Worm (Caenorhabditis elegans) whole organism, late embryonic: ENCODE data around the gene F08F3.8.

Source experiments
- C38D4.7 ChIP-seq: fragments of 200-800 bp; sonication (Bioruptor generic); optimal IDR thresholded peaks from 2 replicates; lab custom pipeline; 2018; ENCODE audit warnings: mild to moderate bottlenecking, missing genetic modification characterization, moderate library complexity, missing compliant biosample characterization
- ama-1 ChIP-seq: fragments of 150-350 bp; optimal IDR thresholded peaks from 2 replicates; lab custom pipeline; 2014
- ceh-22 ChIP-seq: sonication (generic microtip); optimal IDR thresholded peaks from 2 replicates; lab custom pipeline; 2017; ENCODE audit warnings: missing biosample characterization, missing genetic modification characterization
- ets-4 ChIP-seq: sonication (generic microtip); optimal IDR thresholded peaks from 2 replicates; lab custom pipeline; 2016; ENCODE audit warnings: missing genetic modification characterization, missing compliant biosample characterization
- eyg-1 ChIP-seq: sonication (generic microtip); optimal IDR thresholded peaks from 2 replicates; lab custom pipeline; 2016; ENCODE audit warnings: missing genotype, missing genetic modification characterization, missing compliant biosample characterization
- fkh-10 ChIP-seq: fragments of 150-350 bp; optimal IDR thresholded peaks from 2 replicates; lab custom pipeline; 2014; ENCODE audit warnings: missing biosample characterization, missing genetic modification reagents, missing genetic modification characterization
- hlh-13 ChIP-seq: fragments of 200-800 bp; sonication (Bioruptor generic); optimal IDR thresholded peaks from 2 replicates; lab custom pipeline; 2018; ENCODE audit warnings: mild to moderate bottlenecking, missing genetic modification characterization, missing compliant biosample characterization
- hlh-15 ChIP-seq: sonication (generic microtip); optimal IDR thresholded peaks from 2 replicates; lab custom pipeline; 2016; ENCODE audit warnings: missing genetic modification characterization, missing compliant biosample characterization
- lim-6 ChIP-seq: sonication (generic microtip); optimal IDR thresholded peaks from 2 replicates; lab custom pipeline; 2016; ENCODE audit warnings: missing genetic modification characterization, missing compliant biosample characterization
- sox-4 ChIP-seq: sonication (generic microtip); optimal IDR thresholded peaks from 2 replicates; lab custom pipeline; 2017; ENCODE audit warnings: mild to moderate bottlenecking, missing genetic modification characterization, inconsistent platforms, missing compliant biosample characterization
- zip-5 ChIP-seq: sonication (generic microtip); optimal IDR thresholded peaks from 2 replicates; lab custom pipeline; 2016; ENCODE audit warnings: missing genetic modification characterization, missing compliant biosample characterization

ce11 chrV:5439068-5439467, 6.7 kb upstream of the F08F3.8 start, which contains the start of gene snpc-1.3:
- TF ChIP-seq zip-5 (no peak), ama-1 (lab: Kevin White, UChicago) (no peak), lim-6 (tag; lab: Kevin White, UChicago) (no peak), C38D4.7 (GFP tag; lab: Kevin White, UChicago) (no peak), ceh-22 (tag; lab: Kevin White, UChicago) (no peak), hlh-15 (tag; lab: Kevin White, UChicago) (no peak), eyg-1 (no peak), sox-4 (tag; lab: Kevin White, UChicago) (no peak), ets-4 (tag; lab: Kevin White, UChicago) (no peak), hlh-13 (GFP tag; lab: Kevin White, UChicago) (no peak), fkh-10 (GFP tag; lab: Kevin White, UChicago) (no peak)
